Fruit fly (Drosophila melanogaster) whole organism, embryonic: ENCODE results near the gene CG33127.

Source experiments
- CG10654 ChIP-seq: fragments of 200-800 bp; sonication (Bioruptor generic); optimal IDR thresholded peaks from 2 replicates; lab custom pipeline; 2016; ENCODE audit warnings: missing biosample characterization, missing genetic modification characterization
- CG11093 ChIP-seq: fragments of 200-800 bp; sonication (Bioruptor generic); IDR thresholded peaks from 3 replicates; pipeline ENCODE4 v1.3.6; 2022; ENCODE audit warnings: missing biosample characterization, missing genetic modification characterization
- CG12104 ChIP-seq: fragments of 200-800 bp; sonication (Bioruptor generic); optimal IDR thresholded peaks from 3 replicates; lab custom pipeline; 2016; ENCODE audit warnings: missing biosample characterization, missing genetic modification characterization
- CG14014 ChIP-seq: fragments of 200-800 bp; sonication (Bioruptor generic); IDR thresholded peaks from 2 replicates; pipeline ENCODE4 v1.3.6; 2022; ENCODE audit warnings: missing biosample characterization, missing genetic modification characterization
- CG14710 ChIP-seq: fragments of 200-800 bp; sonication (Bioruptor generic); optimal IDR thresholded peaks from 3 replicates; lab custom pipeline; 2019; ENCODE audit warnings: missing biosample characterization, mild to moderate bottlenecking, missing genetic modification characterization, moderate library complexity
- CG14860 ChIP-seq: fragments of 200-800 bp; sonication (Bioruptor generic); IDR thresholded peaks from 3 replicates; pipeline ENCODE4 v1.3.6; 2022; ENCODE audit warnings: missing biosample characterization, missing genetic modification characterization; ENCODE audit not compliant: partially characterized antibody
- CG1603 ChIP-seq: fragments of 200-800 bp; sonication (Bioruptor generic); optimal IDR thresholded peaks from 2 replicates; lab custom pipeline; 2019; ENCODE audit warnings: missing biosample characterization, mild to moderate bottlenecking, missing genetic modification characterization, moderate library complexity
- CG18476 ChIP-seq: fragments of 200-800 bp; sonication (Bioruptor generic); optimal IDR thresholded peaks from 2 replicates; lab custom pipeline; 2016; ENCODE audit warnings: missing biosample characterization, mild to moderate bottlenecking, missing genetic modification characterization
- CG2129 ChIP-seq: fragments of 200-800 bp; sonication (Bioruptor generic); IDR thresholded peaks from 2 replicates; pipeline ENCODE4 v1.3.6; 2022; ENCODE audit warnings: missing biosample characterization, missing genetic modification characterization; ENCODE audit not compliant: partially characterized antibody
- CG2875 ChIP-seq: fragments of 200-800 bp; sonication (Bioruptor generic); optimal IDR thresholded peaks from 2 replicates; lab custom pipeline; 2017; ENCODE audit warnings: missing biosample characterization, mild to moderate bottlenecking, missing genetic modification characterization, missing genetic modification reagents
- CG3065 ChIP-seq: fragments of 200-800 bp; sonication (Bioruptor generic); optimal IDR thresholded peaks from 2 replicates; lab custom pipeline; 2016; ENCODE audit warnings: missing biosample characterization, missing genetic modification characterization
- CG3163 ChIP-seq: fragments of 200-800 bp; sonication (Bioruptor generic); optimal IDR thresholded peaks from 3 replicates; lab custom pipeline; 2016; ENCODE audit warnings: missing biosample characterization, missing genetic modification characterization
- CG33557 ChIP-seq: fragments of 200-800 bp; sonication (Bioruptor generic); optimal IDR thresholded peaks from 2 replicates; lab custom pipeline; 2019; ENCODE audit warnings: missing biosample characterization, mild to moderate bottlenecking, missing genetic modification characterization, moderate library complexity
- CG6689 ChIP-seq: fragments of 200-800 bp; sonication (Bioruptor generic); IDR thresholded peaks from 2 replicates; pipeline ENCODE4 v1.3.6; 2022; ENCODE audit warnings: missing biosample characterization, missing genetic modification characterization
- CG6813 ChIP-seq: fragments of 200-800 bp; sonication (Bioruptor generic); optimal IDR thresholded peaks from 2 replicates; lab custom pipeline; 2017; ENCODE audit warnings: missing biosample characterization, missing genetic modification characterization, mild to moderate bottlenecking, moderate library complexity, missing genetic modification reagents
- D ChIP-seq, 2 experiments: fragments of 200-800 bp in 1 of 2; fragments of >200 bp in 1 of 2; sonication (Bioruptor generic) in 1 of 2; optimal IDR thresholded peaks; 2 replicates in 1 of 2; 3 replicates in 1 of 2; lab custom pipeline; 2017; ENCODE audit warnings: mild to moderate bottlenecking in 1 of 2, missing biosample characterization in 1 of 2, missing genetic modification characterization in 1 of 2, missing genetic modification reagents in 1 of 2
- Drgx ChIP-seq: fragments of 200-800 bp; sonication (Bioruptor generic); IDR thresholded peaks from 2 replicates; pipeline ENCODE4 v1.3.6; 2022; ENCODE audit warnings: missing biosample characterization, missing genetic modification characterization
- Ets97D ChIP-seq: fragments of 200-800 bp; sonication (Bioruptor generic); optimal IDR thresholded peaks from 3 replicates; lab custom pipeline; 2016; ENCODE audit warnings: missing biosample characterization, missing genetic modification characterization
- HmgD ChIP-seq: fragments of 200-800 bp; sonication (Bioruptor generic); optimal IDR thresholded peaks from 3 replicates; lab custom pipeline; 2016; ENCODE audit warnings: missing biosample characterization, missing genetic modification characterization
- Hmr ChIP-seq: fragments of 200-800 bp; sonication (Bioruptor generic); optimal IDR thresholded peaks from 3 replicates; lab custom pipeline; 2017; ENCODE audit warnings: mild to moderate bottlenecking, missing biosample characterization, missing genetic modification reagents, missing genetic modification characterization
- Hr51 ChIP-seq, 2 experiments: fragments of 200-800 bp; sonication (Bioruptor generic); optimal IDR thresholded peaks; 2 replicates in 1 of 2; 3 replicates in 1 of 2; lab custom pipeline; 2016 to 2018; ENCODE audit warnings: missing biosample characterization in 2 of 2, missing genetic modification characterization in 2 of 2, mild to moderate bottlenecking in 1 of 2, moderate library complexity in 1 of 2
- MTF-1 ChIP-seq: fragments of 200-800 bp; sonication (Bioruptor generic); optimal IDR thresholded peaks from 2 replicates; lab custom pipeline; 2018; ENCODE audit warnings: missing biosample characterization, mild to moderate bottlenecking, missing genetic modification characterization, borderline replicate concordance
- Mrtf ChIP-seq: fragments of 200-800 bp; sonication (Bioruptor generic); IDR thresholded peaks from 3 replicates; pipeline ENCODE4 v1.3.6; 2022; ENCODE audit warnings: missing biosample characterization, missing genetic modification characterization
- NfI ChIP-seq: fragments of 200-800 bp; sonication (Bioruptor generic); optimal IDR thresholded peaks from 3 replicates; lab custom pipeline; 2018; ENCODE audit warnings: missing biosample characterization, mild to moderate bottlenecking, missing genetic modification characterization, moderate library complexity
- Ravus ChIP-seq: fragments of 200-800 bp; sonication (Bioruptor generic); IDR thresholded peaks from 2 replicates; pipeline ENCODE4 v1.3.6; 2022; ENCODE audit warnings: missing biosample characterization, missing genetic modification characterization
- Sin3A ChIP-seq: fragments of >200 bp; optimal IDR thresholded peaks from 2 replicates; lab custom pipeline; 2018
- Stat92E ChIP-seq, 3 experiments: fragments of >200 bp in 2 of 3; fragments of 200-800 bp in 1 of 3; sonication (Bioruptor generic) in 1 of 3; optimal IDR thresholded peaks; 2 replicates each; lab custom pipeline; 2017 to 2019; ENCODE audit warnings: missing biosample characterization in 3 of 3, missing genetic modification characterization in 3 of 3, mild to moderate bottlenecking in 1 of 3, moderate library complexity in 1 of 3
- Vsx1 ChIP-seq: fragments of 200-800 bp; sonication (Bioruptor generic); optimal IDR thresholded peaks from 2 replicates; lab custom pipeline; 2017; ENCODE audit warnings: missing biosample characterization, mild to moderate bottlenecking, missing genetic modification characterization, missing genetic modification reagents
- ase ChIP-seq: fragments of 200-800 bp; sonication (Bioruptor generic); IDR thresholded peaks from 3 replicates; pipeline ENCODE4 v1.3.6; 2022; ENCODE audit warnings: missing biosample characterization, missing genetic modification characterization
- bab2 ChIP-seq: fragments of 200-800 bp; sonication (Bioruptor generic); optimal IDR thresholded peaks from 2 replicates; lab custom pipeline; 2016; ENCODE audit warnings: missing biosample characterization, missing genetic modification characterization
- caup ChIP-seq: fragments of 200-800 bp; sonication (Bioruptor generic); optimal IDR thresholded peaks from 3 replicates; lab custom pipeline; 2017; ENCODE audit warnings: missing biosample characterization, mild to moderate bottlenecking, missing genetic modification characterization, moderate library complexity; ENCODE audit not compliant: severe bottlenecking
- chinmo ChIP-seq: fragments of 200-800 bp; sonication (Bioruptor generic); IDR thresholded peaks from 4 replicates; pipeline ENCODE4 v1.3.6; 2022; ENCODE audit warnings: missing biosample characterization, missing genetic modification characterization; ENCODE audit not compliant: partially characterized antibody
- dimm ChIP-seq: fragments of 200-800 bp; sonication (Bioruptor generic); IDR thresholded peaks from 2 replicates; pipeline ENCODE4 v1.3.6; 2022; ENCODE audit warnings: missing biosample characterization, missing genetic modification characterization
- dm ChIP-seq: fragments of 200-800 bp; sonication (Bioruptor generic); optimal IDR thresholded peaks from 3 replicates; lab custom pipeline; 2016; ENCODE audit warnings: missing biosample characterization, missing genetic modification characterization
- dpn ChIP-seq, 2 experiments: fragments of 200-800 bp; sonication (Bioruptor generic); optimal IDR thresholded peaks; 3 replicates each; lab custom pipeline; 2016; ENCODE audit warnings: missing biosample characterization in 2 of 2, missing genetic modification characterization in 2 of 2
- emc ChIP-seq: fragments of 200-800 bp; sonication (Bioruptor generic); optimal IDR thresholded peaks from 2 replicates; lab custom pipeline; 2016; ENCODE audit warnings: missing biosample characterization, missing genetic modification characterization
- fru ChIP-seq: fragments of >200 bp; optimal IDR thresholded peaks from 2 replicates; lab custom pipeline; 2017
- grn ChIP-seq: fragments of 200-800 bp; sonication (Bioruptor generic); optimal IDR thresholded peaks from 3 replicates; lab custom pipeline; 2017; ENCODE audit warnings: missing biosample characterization, missing genetic modification characterization
- hb ChIP-seq: fragments of 200-800 bp; sonication (Bioruptor generic); IDR thresholded peaks from 3 replicates; pipeline ENCODE4 v1.3.6; 2022; ENCODE audit warnings: missing biosample characterization, missing genetic modification characterization; ENCODE audit not compliant: partially characterized antibody
- jing ChIP-seq: fragments of 200-800 bp; sonication (Bioruptor generic); optimal IDR thresholded peaks from 2 replicates; lab custom pipeline; 2018; ENCODE audit warnings: missing biosample characterization, mild to moderate bottlenecking, missing genetic modification characterization
- pfk ChIP-seq: fragments of 200-800 bp; sonication (Bioruptor generic); optimal IDR thresholded peaks from 2 replicates; lab custom pipeline; 2018; ENCODE audit warnings: missing biosample characterization, mild to moderate bottlenecking, missing genetic modification characterization, moderate library complexity
- sc ChIP-seq, 3 experiments: fragments of >200 bp in 2 of 3; fragments of 200-800 bp in 1 of 3; sonication (Bioruptor generic) in 1 of 3; optimal IDR thresholded peaks; 2 replicates in 2 of 3; 3 replicates in 1 of 3; lab custom pipeline; 2017; ENCODE audit warnings: mild to moderate bottlenecking in 1 of 3, missing biosample characterization in 1 of 3, missing genetic modification characterization in 1 of 3, missing genetic modification reagents in 1 of 3
- sim ChIP-seq: fragments of 200-800 bp; sonication (Bioruptor generic); IDR thresholded peaks from 2 replicates; pipeline ENCODE4 v1.3.6; 2022; ENCODE audit warnings: missing biosample characterization, missing genetic modification characterization
- tio ChIP-seq: fragments of 200-800 bp; sonication (Bioruptor generic); optimal IDR thresholded peaks from 2 replicates; lab custom pipeline; 2017; ENCODE audit warnings: missing biosample characterization, missing genetic modification characterization, inconsistent platforms
- tup ChIP-seq: fragments of 200-800 bp; sonication (Bioruptor generic); optimal IDR thresholded peaks from 2 replicates; lab custom pipeline; 2016; ENCODE audit warnings: missing biosample characterization, mild to moderate bottlenecking, missing genetic modification characterization, moderate library complexity

The CG33127 gene

dm6 chr2L:305646-306045 lies 16.3 kb upstream of the CG33127 start, which contains the start of gene Plc21C (continued):
- no peak for TF ChIP-seq Mrtf (GFP tag; lab: Robert Waterston, UW)
- peak; percentile 28 to 64 for TF ChIP-seq Hr51 (GFP tag; optimal IDR thresholded peaks at IDR 0.05; lab: Kevin White, UChicago)
- TF ChIP-seq emc = peak; percentile 5
- TF ChIP-seq dm (GFP tag; lab: Kevin White, UChicago) = peak; percentile 62
- no peak for TF ChIP-seq NfI (GFP tag; lab: Kevin White, UChicago)
- 0 out of 2 replicates have a peak, but pooled peaks have one; percentile 10 for TF ChIP-seq CG14014 (GFP tag; lab: Robert Waterston, UW)
- no peak for TF ChIP-seq D (optimal IDR thresholded peaks at IDR 0.05; lab: Kevin White, UChicago)
- no peak for TF ChIP-seq D (GFP tag; optimal IDR thresholded peaks at IDR 0.05; lab: Kevin White, UChicago)
- TF ChIP-seq CG14710 = peak; percentile 82
- TF ChIP-seq CG18476 (GFP tag; lab: Kevin White, UChicago) = peak; percentile 33
- TF ChIP-seq Stat92E (GFP tag; optimal IDR thresholded peaks at IDR 0.05; lab: Kevin White, UChicago) = peak in 1 of 3 experiments; percentile 62
- peak; percentile 18 for TF ChIP-seq CG10654
- TF ChIP-seq hb (GFP tag; lab: Robert Waterston, UW) = no peak
- TF ChIP-seq CG14860 (GFP tag; lab: Robert Waterston, UW) = no peak
- TF ChIP-seq CG3065 (GFP tag; lab: Kevin White, UChicago) = no peak
- TF ChIP-seq tup (GFP tag; lab: Kevin White, UChicago) = peak; percentile 5
- TF ChIP-seq sim (GFP tag; lab: Robert Waterston, UW) = no peak
- TF ChIP-seq CG2129 (GFP tag; lab: Robert Waterston, UW) = no peak
- TF ChIP-seq CG33557 (GFP tag; lab: Kevin White, UChicago) = no peak
- peak; percentile 82 for TF ChIP-seq CG1603 (tag; lab: Kevin White, UChicago)
- TF ChIP-seq Ets97D (GFP tag; lab: Kevin White, UChicago) = peak; percentile 84
- no peak for TF ChIP-seq Ravus (GFP tag; lab: Robert Waterston, UW)
- TF ChIP-seq caup = peak; percentile 15
- peak; percentile 37 for TF ChIP-seq bab2
- no peak for TF ChIP-seq sc (optimal IDR thresholded peaks at IDR 0.05; lab: Kevin White, UChicago)
- TF ChIP-seq sc (GFP tag; optimal IDR thresholded peaks at IDR 0.05; lab: Kevin White, UChicago) = no peak
- no peak for TF ChIP-seq Vsx1 (GFP tag; lab: Kevin White, UChicago)
- no peak for TF ChIP-seq dimm (GFP tag; lab: Robert Waterston, UW)
- TF ChIP-seq ase (GFP tag; lab: Robert Waterston, UW) = no peak
- no peak for TF ChIP-seq CG6813 (GFP tag; lab: Kevin White, UChicago)
- TF ChIP-seq MTF-1 (GFP tag; lab: Kevin White, UChicago) = no peak
- TF ChIP-seq pfk (GFP tag; lab: Kevin White, UChicago) = no peak
- no peak for TF ChIP-seq CG6689
- no peak for TF ChIP-seq CG11093 (GFP tag; lab: Robert Waterston, UW)
- TF ChIP-seq chinmo (GFP tag; lab: Robert Waterston, UW) = no peak
- TF ChIP-seq tio (GFP tag; lab: Kevin White, UChicago) = no peak
- no peak for TF ChIP-seq Drgx
- peak; percentile 43 for TF ChIP-seq CG3163 (GFP tag; lab: Kevin White, UChicago)
- peak; percentile 51 to 57 for TF ChIP-seq dpn (GFP tag; optimal IDR thresholded peaks at IDR 0.05; lab: Kevin White, UChicago)
- peak; percentile 61 for TF ChIP-seq HmgD (GFP tag; lab: Kevin White, UChicago)
- TF ChIP-seq jing (GFP tag; lab: Kevin White, UChicago) = no peak
- peak; percentile 72 for TF ChIP-seq Hmr (GFP tag; lab: Kevin White, UChicago)
- no peak for TF ChIP-seq CG12104
- TF ChIP-seq Sin3A (lab: Kevin White, UChicago) = peak; percentile 97
- no peak for TF ChIP-seq CG2875 (GFP tag; lab: Kevin White, UChicago)
- TF ChIP-seq fru = no peak
- peak; percentile 48 for TF ChIP-seq grn (GFP tag; lab: Kevin White, UChicago)
